Worm (Caenorhabditis elegans) whole organism, late embryonic: ENCODE results near the gene F09G8.10.

Source experiments
- ceh-19 ChIP-seq: fragments of 200-800 bp; sonication (Bioruptor generic); optimal IDR thresholded peaks from 2 replicates; lab custom pipeline; 2018; ENCODE audit warnings: mild to moderate bottlenecking, missing genetic modification characterization, missing compliant biosample characterization
- ceh-22 ChIP-seq: sonication (generic microtip); optimal IDR thresholded peaks from 2 replicates; lab custom pipeline; 2017; ENCODE audit warnings: missing biosample characterization, missing genetic modification characterization
- fkh-6 ChIP-seq: sonication (generic microtip); optimal IDR thresholded peaks from 2 replicates; lab custom pipeline; 2016; ENCODE audit warnings: missing genetic modification characterization, missing compliant biosample characterization
- pag-3 ChIP-seq: sonication (generic microtip); optimal IDR thresholded peaks from 2 replicates; lab custom pipeline; 2016; ENCODE audit warnings: missing compliant biosample characterization, missing genetic modification characterization, borderline replicate concordance

ce11 chrIII:8275871-8276270, 3.9 kb upstream of the F09G8.10 start, which contains the start of gene clec-160:
- TF ChIP-seq ceh-22, result no peak
- no peak for TF ChIP-seq fkh-6
- no peak for TF ChIP-seq pag-3
- no peak for TF ChIP-seq ceh-19 (GFP tag; lab: Kevin White, UChicago)
